Worm (Caenorhabditis elegans) whole organism, L1 larva: ENCODE results near the gene ZK54.3.
A peak's percentile ranks its signal among the peaks of the same experiment; 100 is the strongest.

Experiments
- C04F5.9 ChIP-seq: sonication (generic microtip); optimal IDR thresholded peaks from 2 replicates; lab custom pipeline; 2016; ENCODE audit warnings: missing genetic modification characterization, missing compliant biosample characterization
- C34B4.2 ChIP-seq: sonication (generic microtip); optimal IDR thresholded peaks from 2 replicates; lab custom pipeline; 2017; ENCODE audit warnings: mild to moderate bottlenecking, missing genetic modification characterization, missing compliant biosample characterization
- F16B12.6 ChIP-seq: fragments of 150-350 bp; optimal IDR thresholded peaks from 2 replicates; lab custom pipeline; 2014; ENCODE audit warnings: missing biosample characterization, missing genetic modification characterization
- Y116A8C.19 ChIP-seq: sonication (generic microtip); optimal IDR thresholded peaks from 2 replicates; lab custom pipeline; 2016; ENCODE audit warnings: missing compliant biosample characterization, missing genetic modification characterization, borderline replicate concordance
- aha-1 ChIP-seq: fragments of 150-350 bp; optimal IDR thresholded peaks from 2 replicates; lab custom pipeline; 2014; ENCODE audit warnings: missing biosample characterization, missing genetic modification characterization
- aly-2 ChIP-seq: fragments of 150-350 bp; optimal IDR thresholded peaks from 2 replicates; lab custom pipeline; 2014; ENCODE audit warnings: missing biosample characterization, missing genetic modification characterization
- ceh-8 ChIP-seq: fragments of 200-800 bp; sonication (Bioruptor generic); optimal IDR thresholded peaks from 2 replicates; lab custom pipeline; 2018; ENCODE audit warnings: mild to moderate bottlenecking, missing genetic modification characterization, moderate library complexity, missing compliant biosample characterization
- ceh-82 ChIP-seq, 3 experiments: fragments of 150-350 bp in 1 of 3; sonication (generic microtip) in 2 of 3; optimal IDR thresholded peaks; 2 replicates each; lab custom pipeline; 2014 to 2017; ENCODE audit warnings: missing biosample characterization in 3 of 3, missing genetic modification characterization in 3 of 3
- ceh-88 ChIP-seq: fragments of 200-800 bp; sonication (Bioruptor generic); IDR thresholded peaks from 2 replicates; pipeline ENCODE4 v1.3.6; 2022; ENCODE audit warnings: missing genetic modification characterization, missing compliant biosample characterization
- ceh-90 ChIP-seq: sonication (generic microtip); optimal IDR thresholded peaks from 2 replicates; lab custom pipeline; 2016; ENCODE audit warnings: missing genetic modification characterization, missing compliant biosample characterization
- dpl-1 ChIP-seq, 3 experiments: fragments of 150-350 bp in 2 of 3; sonication (generic microtip) in 1 of 3; optimal IDR thresholded peaks; 2 replicates each; lab custom pipeline; 2014 to 2017; ENCODE audit warnings: missing biosample characterization in 3 of 3, missing genetic modification characterization in 3 of 3, missing genetic modification reagents in 3 of 3
- dsc-1 ChIP-seq: sonication (generic microtip); optimal IDR thresholded peaks from 2 replicates; lab custom pipeline; 2016; ENCODE audit warnings: mild to moderate bottlenecking, missing genetic modification characterization, missing compliant biosample characterization
- efl-1 ChIP-seq, 4 experiments: fragments of 150-350 bp; optimal IDR thresholded peaks in 3 of 4; peaks in 1 of 4; 1 replicate in 1 of 4; 2 replicates in 3 of 4; lab custom pipeline; 2014; ENCODE audit warnings: missing biosample characterization in 2 of 4, missing genetic modification characterization in 2 of 4, missing genetic modification reagents in 2 of 4
- efl-3 ChIP-seq: fragments of 200-800 bp; sonication (Bioruptor generic); optimal IDR thresholded peaks from 2 replicates; lab custom pipeline; 2018; ENCODE audit warnings: mild to moderate bottlenecking, missing genetic modification characterization, missing compliant biosample characterization
- egl-13 ChIP-seq: sonication (generic microtip); optimal IDR thresholded peaks from 2 replicates; lab custom pipeline; 2016; ENCODE audit warnings: missing genotype, missing genetic modification reagents, missing genetic modification characterization, missing compliant biosample characterization
- egl-27 ChIP-seq, 2 experiments: fragments of 150-350 bp in 1 of 2; sonication (generic microtip); optimal IDR thresholded peaks; 3 replicates each; lab custom pipeline; 2017 to 2018; ENCODE audit warnings: missing biosample characterization in 2 of 2, missing genetic modification characterization in 2 of 2, missing genetic modification reagents in 2 of 2
- elt-2 ChIP-seq: sonication (generic microtip); optimal IDR thresholded peaks from 2 replicates; lab custom pipeline; 2016; ENCODE audit warnings: missing genetic modification characterization, mild to moderate bottlenecking, inconsistent platforms, missing compliant biosample characterization, missing genetic modification reagents
- elt-3 ChIP-seq, 6 experiments: fragments of 150-350 bp in 1 of 6; sonication (generic microtip); optimal IDR thresholded peaks; 2 replicates each; lab custom pipeline; 2017 to 2018; ENCODE audit warnings: missing biosample characterization in 6 of 6, missing genetic modification characterization in 6 of 6, inconsistent platforms in 1 of 6
- fkh-8 ChIP-seq: sonication (generic microtip); optimal IDR thresholded peaks from 2 replicates; lab custom pipeline; 2016; ENCODE audit warnings: mild to moderate bottlenecking, missing genetic modification characterization, missing compliant biosample characterization
- grh-1 ChIP-seq: fragments of 200-800 bp; sonication (Bioruptor generic); IDR thresholded peaks from 2 replicates; pipeline ENCODE4 v1.3.6; 2022; ENCODE audit warnings: missing genetic modification reagents, missing genetic modification characterization, missing compliant biosample characterization
- hlh-4 ChIP-seq: sonication (generic microtip); optimal IDR thresholded peaks from 2 replicates; lab custom pipeline; 2016; ENCODE audit warnings: mild to moderate bottlenecking, missing genetic modification characterization, missing compliant biosample characterization
- irx-1 ChIP-seq: sonication (generic microtip); optimal IDR thresholded peaks from 2 replicates; lab custom pipeline; 2016; ENCODE audit warnings: missing genetic modification characterization, missing compliant biosample characterization
- isw-1 ChIP-seq: fragments of 200-800 bp; sonication (Bioruptor generic); IDR thresholded peaks from 2 replicates; pipeline ENCODE4 v1.3.6; 2022; ENCODE audit warnings: missing genetic modification characterization, missing compliant biosample characterization
- jun-1 ChIP-seq: fragments of 150-350 bp; optimal IDR thresholded peaks from 2 replicates; lab custom pipeline; 2014; ENCODE audit warnings: missing biosample characterization, missing genetic modification reagents, missing genetic modification characterization
- lin-14 ChIP-seq: fragments of 200-800 bp; sonication (Bioruptor generic); optimal IDR thresholded peaks from 2 replicates; lab custom pipeline; 2018; ENCODE audit warnings: mild to moderate bottlenecking, missing genetic modification characterization, moderate library complexity, missing compliant biosample characterization
- lin-39 ChIP-seq: fragments of 150-350 bp; optimal IDR thresholded peaks from 2 replicates; lab custom pipeline; 2014; ENCODE audit warnings: missing biosample characterization, missing genetic modification reagents, missing genetic modification characterization
- mdl-1 ChIP-seq, 2 experiments: fragments of 150-350 bp; optimal IDR thresholded peaks; 2 replicates each; lab custom pipeline; 2014 to 2017; ENCODE audit warnings: missing biosample characterization in 2 of 2, missing genetic modification characterization in 2 of 2, inconsistent platforms in 1 of 2
- mef-2 ChIP-seq: fragments of 150-350 bp; optimal IDR thresholded peaks from 2 replicates; lab custom pipeline; 2014; ENCODE audit warnings: missing biosample characterization, missing genetic modification characterization
- mep-1 ChIP-seq: fragments of 150-350 bp; optimal IDR thresholded peaks from 2 replicates; lab custom pipeline; 2014; ENCODE audit warnings: missing biosample characterization, missing genetic modification characterization
- nhr-12 ChIP-seq: sonication (generic microtip); optimal IDR thresholded peaks from 2 replicates; lab custom pipeline; 2017; ENCODE audit warnings: missing biosample characterization, missing genetic modification characterization
- nhr-19 ChIP-seq: fragments of 200-800 bp; sonication (Bioruptor generic); conservative IDR thresholded peaks from 2 replicates; pipeline ENCODE4 v1.3.6; 2022; ENCODE audit warnings: missing genetic modification characterization, missing compliant biosample characterization
- nhr-237 ChIP-seq: fragments of 150-350 bp; optimal IDR thresholded peaks from 2 replicates; lab custom pipeline; 2014; ENCODE audit warnings: missing biosample characterization, missing genetic modification characterization
- nhr-28 ChIP-seq: fragments of 150-350 bp; optimal IDR thresholded peaks from 2 replicates; lab custom pipeline; 2014; ENCODE audit warnings: missing biosample characterization, missing genetic modification characterization
- nhr-71 ChIP-seq: sonication (generic microtip); optimal IDR thresholded peaks from 2 replicates; lab custom pipeline; 2016; ENCODE audit warnings: mild to moderate bottlenecking, missing genetic modification characterization, moderate library complexity, missing compliant biosample characterization
- nhr-76 ChIP-seq: sonication (generic microtip); optimal IDR thresholded peaks from 2 replicates; lab custom pipeline; 2017; ENCODE audit warnings: missing biosample characterization, missing genetic modification characterization
- nhr-77 ChIP-seq: fragments of 150-350 bp; optimal IDR thresholded peaks from 2 replicates; lab custom pipeline; 2014; ENCODE audit warnings: missing biosample characterization, missing genetic modification characterization
- nhr-84 ChIP-seq: sonication (generic microtip); optimal IDR thresholded peaks from 2 replicates; lab custom pipeline; 2017; ENCODE audit warnings: missing biosample characterization, missing genetic modification characterization
- nhr-85 ChIP-seq: sonication (generic microtip); peaks from one replicate; lab custom pipeline; 2016; ENCODE audit warnings: missing genetic modification characterization, inconsistent platforms, missing compliant biosample characterization
- nhr-90 ChIP-seq: sonication (generic microtip); optimal IDR thresholded peaks from 2 replicates; lab custom pipeline; 2016; ENCODE audit warnings: mild to moderate bottlenecking, missing genetic modification characterization, missing compliant biosample characterization; ENCODE audit not compliant: poor library complexity
- pag-3 ChIP-seq: sonication (generic microtip); optimal IDR thresholded peaks from 2 replicates; lab custom pipeline; 2017; ENCODE audit warnings: missing genetic modification characterization, mild to moderate bottlenecking, missing compliant biosample characterization, antibody characterized with exemption, borderline replicate concordance; ENCODE audit not compliant: insufficient read depth
- pax-3 ChIP-seq: fragments of 200-800 bp; sonication (Bioruptor generic); optimal IDR thresholded peaks from 2 replicates; lab custom pipeline; 2018; ENCODE audit warnings: mild to moderate bottlenecking, missing genetic modification characterization, moderate library complexity, missing compliant biosample characterization
- pqm-1 ChIP-seq: sonication (generic microtip); optimal IDR thresholded peaks from 3 replicates; lab custom pipeline; 2017; ENCODE audit warnings: missing biosample characterization, missing genetic modification characterization
- rnt-1 ChIP-seq: sonication (generic microtip); optimal IDR thresholded peaks from 2 replicates; lab custom pipeline; 2016; ENCODE audit warnings: mild to moderate bottlenecking, missing genetic modification characterization, moderate library complexity, missing compliant biosample characterization
- skn-1 ChIP-seq: fragments of 150-350 bp; optimal IDR thresholded peaks from 2 replicates; lab custom pipeline; 2014; ENCODE audit warnings: missing biosample characterization, missing genetic modification characterization
- unc-130 ChIP-seq: fragments of 150-350 bp; optimal IDR thresholded peaks from 2 replicates; lab custom pipeline; 2017; ENCODE audit warnings: missing biosample characterization, missing genetic modification characterization, inconsistent platforms
- unc-62 ChIP-seq: fragments of 150-350 bp; optimal IDR thresholded peaks from 2 replicates; lab custom pipeline; 2014; ENCODE audit warnings: missing biosample characterization, missing genetic modification reagents, missing genetic modification characterization
- unc-86 ChIP-seq: sonication (generic microtip); optimal IDR thresholded peaks from 2 replicates; lab custom pipeline; 2016; ENCODE audit warnings: missing genetic modification characterization, missing compliant biosample characterization
- unc-98 ChIP-seq: fragments of 200-800 bp; sonication (Bioruptor generic); IDR thresholded peaks from 2 replicates; pipeline ENCODE4 v1.3.6; 2022; ENCODE audit warnings: missing genetic modification characterization, missing compliant biosample characterization
- vab-15 ChIP-seq: sonication (generic microtip); optimal IDR thresholded peaks from 2 replicates; lab custom pipeline; 2017; ENCODE audit warnings: missing genotype, mild to moderate bottlenecking, missing genetic modification characterization, missing compliant biosample characterization
- xbp-1 ChIP-seq: sonication (generic microtip); optimal IDR thresholded peaks from 2 replicates; lab custom pipeline; 2016; ENCODE audit warnings: missing genetic modification characterization, missing compliant biosample characterization
- zag-1 ChIP-seq: fragments of 150-350 bp; optimal IDR thresholded peaks from 2 replicates; lab custom pipeline; 2014; ENCODE audit warnings: missing biosample characterization, missing genetic modification characterization
- ztf-11 ChIP-seq, 2 experiments: sonication (generic microtip); optimal IDR thresholded peaks; 2 replicates each; lab custom pipeline; 2016 to 2017; ENCODE audit warnings: missing genetic modification characterization in 2 of 2, missing biosample characterization in 1 of 2, missing compliant biosample characterization in 1 of 2

ZK54.3 gene

DNA sequence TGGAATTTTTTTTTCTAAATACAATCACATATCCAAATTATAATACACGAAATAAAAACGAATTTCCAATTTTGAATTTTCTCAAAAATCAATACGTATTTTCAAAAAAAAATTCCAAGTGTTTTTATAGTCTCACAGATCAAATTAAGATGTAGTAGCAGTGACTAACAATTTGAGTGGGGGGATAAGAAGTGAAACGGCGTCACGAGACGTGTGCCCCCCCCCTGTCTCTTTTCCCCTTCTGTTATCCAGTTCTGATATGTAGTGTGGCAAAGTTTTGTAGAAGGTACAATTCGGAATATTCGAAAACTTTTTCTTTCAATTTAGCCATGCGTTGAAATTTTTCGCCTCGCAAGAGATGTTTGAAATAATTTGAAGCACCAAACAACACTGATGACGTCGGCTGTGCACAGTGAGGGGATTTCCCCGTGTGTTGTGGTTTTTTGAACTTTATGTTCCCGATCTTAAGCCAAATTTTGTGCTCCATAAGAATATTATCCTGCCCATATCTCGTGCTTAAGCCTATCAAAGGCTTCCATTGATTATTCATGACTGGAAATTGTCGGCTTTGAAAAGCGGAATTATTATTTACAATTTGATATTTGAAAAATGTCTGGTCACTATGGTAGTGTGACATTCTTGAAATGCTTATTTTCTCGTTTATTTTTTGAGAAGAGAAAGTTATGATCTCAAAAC is 48.5 kb upstream of the ZK54.3 start (continued):
- no peak for TF ChIP-seq grh-1 (GFP tag; lab: Robert Waterston, UW)
- TF ChIP-seq lin-14 (GFP tag; lab: Kevin White, UChicago): peak; percentile 49
- no peak for TF ChIP-seq nhr-84
- peak; percentile 54 for TF ChIP-seq fkh-8 (tag; lab: Kevin White, UChicago)
- peak; percentile 48 for TF ChIP-seq pax-3
- TF ChIP-seq ceh-90 (tag; lab: Kevin White, UChicago): no peak
- TF ChIP-seq efl-3 (GFP tag; lab: Kevin White, UChicago): no peak
- no peak for TF ChIP-seq pqm-1 (tag; lab: Kevin White, UChicago)
- no peak for TF ChIP-seq elt-2 (tag; lab: Kevin White, UChicago)
- no peak for TF ChIP-seq nhr-19
- TF ChIP-seq efl-1 (optimal IDR thresholded peaks at IDR 0.05; lab: Kevin White, UChicago): no peak
- no peak for TF ChIP-seq efl-1 (GFP tag; optimal IDR thresholded peaks at IDR 0.05 in 1 of 2; lab: Kevin White, UChicago)
- TF ChIP-seq jun-1 (tag; lab: Kevin White, UChicago): no peak
- no peak for TF ChIP-seq ceh-88
- TF ChIP-seq hlh-4 (tag; lab: Kevin White, UChicago): no peak
- no peak for TF ChIP-seq pag-3 (tag; lab: Kevin White, UChicago)
- no peak for TF ChIP-seq isw-1 (GFP tag; lab: Robert Waterston, UW)
- TF ChIP-seq mdl-1 (tag; optimal IDR thresholded peaks at IDR 0.05; lab: Kevin White, UChicago): peak in 1 of 2 experiments; percentile 21
- TF ChIP-seq dpl-1 (GFP tag; optimal IDR thresholded peaks at IDR 0.05; lab: Kevin White, UChicago): no peak
- no peak for TF ChIP-seq aly-2 (tag; lab: Kevin White, UChicago)
- TF ChIP-seq dsc-1: peak; percentile 80
- no peak for TF ChIP-seq F16B12.6 (tag; lab: Kevin White, UChicago)
- no peak for TF ChIP-seq nhr-90 (tag; lab: Kevin White, UChicago)
- no peak for TF ChIP-seq ceh-82 (tag; optimal IDR thresholded peaks at IDR 0.05; lab: Kevin White, UChicago)
- TF ChIP-seq xbp-1 (tag; lab: Kevin White, UChicago): no peak
- TF ChIP-seq Y116A8C.19 (tag; lab: Kevin White, UChicago): no peak
- TF ChIP-seq ceh-8 (GFP tag; lab: Kevin White, UChicago): no peak
- no peak for TF ChIP-seq nhr-12
- no peak for TF ChIP-seq nhr-28 (tag; lab: Kevin White, UChicago)
- TF ChIP-seq ztf-11 (tag; optimal IDR thresholded peaks at IDR 0.05; lab: Kevin White, UChicago): no peak
- TF ChIP-seq aha-1 (tag; lab: Kevin White, UChicago): no peak
- TF ChIP-seq rnt-1 (tag; lab: Kevin White, UChicago): no peak
- TF ChIP-seq nhr-77 (tag; lab: Kevin White, UChicago): no peak
- TF ChIP-seq egl-27 (tag; optimal IDR thresholded peaks at IDR 0.05; lab: Kevin White, UChicago): no peak
- TF ChIP-seq mep-1 (tag; lab: Kevin White, UChicago): no peak
- TF ChIP-seq unc-98 (GFP tag; lab: Robert Waterston, UW): no peak
- no peak for TF ChIP-seq nhr-237
- TF ChIP-seq skn-1: peak; percentile 13
- no peak for TF ChIP-seq irx-1 (tag; lab: Kevin White, UChicago)
- TF ChIP-seq nhr-71 (tag; lab: Kevin White, UChicago): peak; percentile 26
- TF ChIP-seq unc-130 (tag; lab: Kevin White, UChicago): peak; percentile 16
- peak; percentile 65 for TF ChIP-seq nhr-85 (tag; lab: Kevin White, UChicago)
- peak in 1 of 6 experiments; percentile 63 for TF ChIP-seq elt-3 (tag; optimal IDR thresholded peaks at IDR 0.05; lab: Kevin White, UChicago)
- no peak for TF ChIP-seq zag-1 (tag; lab: Kevin White, UChicago)
- TF ChIP-seq unc-86 (tag; lab: Kevin White, UChicago): no peak
- no peak for TF ChIP-seq mef-2 (tag; lab: Kevin White, UChicago)
- TF ChIP-seq C34B4.2: no peak
- TF ChIP-seq nhr-76 (tag; lab: Kevin White, UChicago): no peak
- TF ChIP-seq vab-15 (tag; lab: Kevin White, UChicago): no peak
- TF ChIP-seq unc-62 (GFP tag; lab: Kevin White, UChicago): no peak
- no peak for TF ChIP-seq lin-39
- TF ChIP-seq egl-13: no peak
- TF ChIP-seq C04F5.9 (tag; lab: Kevin White, UChicago): no peak
